Fruit fly (Drosophila melanogaster) whole organism, adult: ENCODE data around the gene CG14357.

ENCODE experiments used
- CG12768 ChIP-seq: fragments of 200-800 bp; sonication (Bioruptor generic); optimal IDR thresholded peaks from 2 replicates; lab custom pipeline; 2017; ENCODE audit warnings: missing biosample characterization, missing genetic modification characterization, mild to moderate bottlenecking, moderate library complexity, missing genetic modification reagents
- CG14711 ChIP-seq: fragments of 200-800 bp; sonication (Bioruptor generic); optimal IDR thresholded peaks from 2 replicates; lab custom pipeline; 2018; ENCODE audit warnings: missing biosample characterization, mild to moderate bottlenecking, missing genetic modification characterization, moderate library complexity
- CG1620 ChIP-seq: fragments of 200-800 bp; sonication (Bioruptor generic); optimal IDR thresholded peaks from 2 replicates; lab custom pipeline; 2016; ENCODE audit warnings: missing biosample characterization, missing genetic modification characterization
- CG7101 ChIP-seq: fragments of 200-800 bp; sonication (Bioruptor generic); optimal IDR thresholded peaks from 2 replicates; lab custom pipeline; 2018; ENCODE audit warnings: missing biosample characterization, mild to moderate bottlenecking, missing genetic modification characterization, moderate library complexity
- Crg-1 ChIP-seq: fragments of 200-800 bp; sonication (Bioruptor generic); optimal IDR thresholded peaks from 2 replicates; lab custom pipeline; 2016; ENCODE audit warnings: missing biosample characterization, missing genetic modification characterization
- kay ChIP-seq: fragments of 200-800 bp; sonication (Bioruptor generic); peaks from one replicate; lab custom pipeline; 2016; ENCODE audit warnings: missing biosample characterization, missing genetic modification characterization, borderline replicate concordance
- ovo ChIP-seq: fragments of 200-800 bp; sonication (Bioruptor generic); optimal IDR thresholded peaks from 2 replicates; lab custom pipeline; 2016; ENCODE audit warnings: missing biosample characterization, missing genetic modification characterization

DNA sequence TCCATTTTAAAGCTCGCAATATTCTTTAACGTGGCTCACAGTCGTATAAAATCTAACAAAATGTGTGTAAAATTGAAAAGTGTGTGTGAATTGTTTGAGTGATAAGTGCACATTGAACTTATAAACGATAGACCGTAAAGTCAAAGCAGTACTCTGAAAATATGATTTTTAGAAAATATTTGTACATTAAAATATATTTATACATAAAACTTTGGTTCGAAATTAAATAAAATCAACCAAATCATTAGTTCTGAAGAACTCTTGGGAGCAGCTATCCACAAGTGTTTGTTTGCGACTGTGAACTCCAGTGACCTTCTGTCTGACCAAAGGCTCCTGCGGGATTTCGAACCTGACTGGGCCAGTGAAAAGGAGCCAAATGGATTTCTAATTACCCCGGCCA, 48.2 kb upstream of the CG14357 start, which contains the start of gene CG31327:
- TF ChIP-seq CG7101 (tag; lab: Kevin White, UChicago) (no peak), Crg-1 (GFP tag; lab: Kevin White, UChicago) (no peak), CG12768 (GFP tag; lab: Kevin White, UChicago) (no peak), kay (GFP tag; lab: Kevin White, UChicago) (no peak), CG1620 (GFP tag; lab: Kevin White, UChicago) (no peak), ovo (GFP tag; lab: Kevin White, UChicago) (no peak), CG14711 (no peak)
